Worm (Caenorhabditis elegans) whole organism, L1 larva: ENCODE data around the gene srab-10.

Experiments
- C16A3.4 ChIP-seq: fragments of 150-350 bp; optimal IDR thresholded peaks from 2 replicates; lab custom pipeline; 2014; ENCODE audit warnings: missing biosample characterization, missing genetic modification characterization
- C34B4.2 ChIP-seq: sonication (generic microtip); optimal IDR thresholded peaks from 2 replicates; lab custom pipeline; 2017; ENCODE audit warnings: mild to moderate bottlenecking, missing genetic modification characterization, missing compliant biosample characterization
- F16B12.6 ChIP-seq: fragments of 150-350 bp; optimal IDR thresholded peaks from 2 replicates; lab custom pipeline; 2014; ENCODE audit warnings: missing biosample characterization, missing genetic modification characterization
- aly-2 ChIP-seq: fragments of 150-350 bp; optimal IDR thresholded peaks from 2 replicates; lab custom pipeline; 2014; ENCODE audit warnings: missing biosample characterization, missing genetic modification characterization
- blmp-1 ChIP-seq: fragments of 150-350 bp; optimal IDR thresholded peaks from 2 replicates; lab custom pipeline; 2014; ENCODE audit warnings: missing biosample characterization, missing genetic modification characterization
- ceh-88 ChIP-seq: fragments of 200-800 bp; sonication (Bioruptor generic); IDR thresholded peaks from 2 replicates; pipeline ENCODE4 v1.3.6; 2022; ENCODE audit warnings: missing genetic modification characterization, missing compliant biosample characterization
- ceh-90 ChIP-seq: sonication (generic microtip); optimal IDR thresholded peaks from 2 replicates; lab custom pipeline; 2016; ENCODE audit warnings: missing genetic modification characterization, missing compliant biosample characterization
- dpl-1 ChIP-seq, 3 experiments: fragments of 150-350 bp in 2 of 3; sonication (generic microtip) in 1 of 3; optimal IDR thresholded peaks; 2 replicates each; lab custom pipeline; 2014 to 2017; ENCODE audit warnings: missing biosample characterization in 3 of 3, missing genetic modification characterization in 3 of 3, missing genetic modification reagents in 3 of 3
- efl-1 ChIP-seq, 4 experiments: fragments of 150-350 bp; optimal IDR thresholded peaks in 3 of 4; peaks in 1 of 4; 1 replicate in 1 of 4; 2 replicates in 3 of 4; lab custom pipeline; 2014; ENCODE audit warnings: missing biosample characterization in 2 of 4, missing genetic modification characterization in 2 of 4, missing genetic modification reagents in 2 of 4
- elt-2 ChIP-seq: sonication (generic microtip); optimal IDR thresholded peaks from 2 replicates; lab custom pipeline; 2016; ENCODE audit warnings: missing genetic modification characterization, mild to moderate bottlenecking, inconsistent platforms, missing compliant biosample characterization, missing genetic modification reagents
- elt-3 ChIP-seq, 6 experiments: fragments of 150-350 bp in 1 of 6; sonication (generic microtip); optimal IDR thresholded peaks; 2 replicates each; lab custom pipeline; 2017 to 2018; ENCODE audit warnings: missing biosample characterization in 6 of 6, missing genetic modification characterization in 6 of 6, inconsistent platforms in 1 of 6
- ets-5 ChIP-seq: fragments of 200-800 bp; sonication (Bioruptor generic); IDR thresholded peaks from 2 replicates; pipeline ENCODE4 v1.3.6; 2022; ENCODE audit warnings: missing genetic modification characterization, missing compliant biosample characterization
- fkh-10 ChIP-seq: sonication (generic microtip); optimal IDR thresholded peaks from 2 replicates; lab custom pipeline; 2017; ENCODE audit warnings: missing biosample characterization, missing genetic modification reagents, missing genetic modification characterization
- fkh-4 ChIP-seq: sonication (generic microtip); optimal IDR thresholded peaks from 2 replicates; lab custom pipeline; 2016; ENCODE audit warnings: missing compliant biosample characterization, missing genetic modification characterization, borderline replicate concordance
- fkh-8 ChIP-seq: sonication (generic microtip); optimal IDR thresholded peaks from 2 replicates; lab custom pipeline; 2016; ENCODE audit warnings: mild to moderate bottlenecking, missing genetic modification characterization, missing compliant biosample characterization
- fos-1 ChIP-seq: fragments of 150-350 bp; optimal IDR thresholded peaks from 2 replicates; lab custom pipeline; 2014; ENCODE audit warnings: missing biosample characterization, missing genetic modification characterization
- grh-1 ChIP-seq: fragments of 200-800 bp; sonication (Bioruptor generic); IDR thresholded peaks from 2 replicates; pipeline ENCODE4 v1.3.6; 2022; ENCODE audit warnings: missing genetic modification reagents, missing genetic modification characterization, missing compliant biosample characterization
- hlh-4 ChIP-seq: sonication (generic microtip); optimal IDR thresholded peaks from 2 replicates; lab custom pipeline; 2016; ENCODE audit warnings: mild to moderate bottlenecking, missing genetic modification characterization, missing compliant biosample characterization
- jun-1 ChIP-seq: fragments of 150-350 bp; optimal IDR thresholded peaks from 2 replicates; lab custom pipeline; 2014; ENCODE audit warnings: missing biosample characterization, missing genetic modification reagents, missing genetic modification characterization
- lin-14 ChIP-seq: fragments of 200-800 bp; sonication (Bioruptor generic); optimal IDR thresholded peaks from 2 replicates; lab custom pipeline; 2018; ENCODE audit warnings: mild to moderate bottlenecking, missing genetic modification characterization, moderate library complexity, missing compliant biosample characterization
- lin-35 ChIP-seq, 2 experiments: fragments of 150-350 bp; optimal IDR thresholded peaks; 2 replicates each; lab custom pipeline; 2014; ENCODE audit warnings: missing biosample characterization in 2 of 2, missing genetic modification characterization in 2 of 2, missing genetic modification reagents in 2 of 2
- mdl-1 ChIP-seq, 2 experiments: fragments of 150-350 bp; optimal IDR thresholded peaks; 2 replicates each; lab custom pipeline; 2014 to 2017; ENCODE audit warnings: missing biosample characterization in 2 of 2, missing genetic modification characterization in 2 of 2, inconsistent platforms in 1 of 2
- mep-1 ChIP-seq: fragments of 150-350 bp; optimal IDR thresholded peaks from 2 replicates; lab custom pipeline; 2014; ENCODE audit warnings: missing biosample characterization, missing genetic modification characterization
- nhr-20 ChIP-seq: sonication (generic microtip); optimal IDR thresholded peaks from 2 replicates; lab custom pipeline; 2016; ENCODE audit warnings: mild to moderate bottlenecking, missing genetic modification characterization, missing compliant biosample characterization
- nhr-28 ChIP-seq: fragments of 150-350 bp; optimal IDR thresholded peaks from 2 replicates; lab custom pipeline; 2014; ENCODE audit warnings: missing biosample characterization, missing genetic modification characterization
- nhr-76 ChIP-seq: sonication (generic microtip); optimal IDR thresholded peaks from 2 replicates; lab custom pipeline; 2017; ENCODE audit warnings: missing biosample characterization, missing genetic modification characterization
- nhr-90 ChIP-seq: sonication (generic microtip); optimal IDR thresholded peaks from 2 replicates; lab custom pipeline; 2016; ENCODE audit warnings: mild to moderate bottlenecking, missing genetic modification characterization, missing compliant biosample characterization; ENCODE audit not compliant: poor library complexity
- snpc-4 ChIP-seq: fragments of 150-350 bp; optimal IDR thresholded peaks from 2 replicates; lab custom pipeline; 2014; ENCODE audit warnings: missing biosample characterization, missing genetic modification characterization
- snu-23 ChIP-seq: sonication (generic microtip); optimal IDR thresholded peaks from 2 replicates; lab custom pipeline; 2016; ENCODE audit warnings: missing genetic modification characterization, missing compliant biosample characterization
- sox-4 ChIP-seq: sonication (generic microtip); optimal IDR thresholded peaks from 2 replicates; lab custom pipeline; 2016; ENCODE audit warnings: missing genetic modification characterization, missing compliant biosample characterization
- sup-37 ChIP-seq: fragments of 200-800 bp; sonication (Bioruptor generic); optimal IDR thresholded peaks from 2 replicates; lab custom pipeline; 2018; ENCODE audit warnings: mild to moderate bottlenecking, missing genetic modification characterization, missing compliant biosample characterization
- swsn-7 ChIP-seq: sonication (generic microtip); optimal IDR thresholded peaks from 2 replicates; lab custom pipeline; 2016; ENCODE audit warnings: missing genetic modification characterization, missing compliant biosample characterization
- unc-62 ChIP-seq: fragments of 150-350 bp; optimal IDR thresholded peaks from 2 replicates; lab custom pipeline; 2014; ENCODE audit warnings: missing biosample characterization, missing genetic modification reagents, missing genetic modification characterization
- unc-86 ChIP-seq: sonication (generic microtip); optimal IDR thresholded peaks from 2 replicates; lab custom pipeline; 2016; ENCODE audit warnings: missing genetic modification characterization, missing compliant biosample characterization
- unc-98 ChIP-seq: fragments of 200-800 bp; sonication (Bioruptor generic); IDR thresholded peaks from 2 replicates; pipeline ENCODE4 v1.3.6; 2022; ENCODE audit warnings: missing genetic modification characterization, missing compliant biosample characterization
- vab-15 ChIP-seq: sonication (generic microtip); optimal IDR thresholded peaks from 2 replicates; lab custom pipeline; 2017; ENCODE audit warnings: missing genotype, mild to moderate bottlenecking, missing genetic modification characterization, missing compliant biosample characterization
- xbp-1 ChIP-seq: sonication (generic microtip); optimal IDR thresholded peaks from 2 replicates; lab custom pipeline; 2016; ENCODE audit warnings: missing genetic modification characterization, missing compliant biosample characterization
- zag-1 ChIP-seq: fragments of 150-350 bp; optimal IDR thresholded peaks from 2 replicates; lab custom pipeline; 2014; ENCODE audit warnings: missing biosample characterization, missing genetic modification characterization

srab-10 gene

ce11 chrV:3113751-3114150 lies 30.6 kb downstream of the srab-10 start, which contains the start of gene Y73C8C.8:
Gene Y73C8C.8, minus strand, starts transcription at chrV:3113851.
- TF ChIP-seq vab-15 (tag; lab: Kevin White, UChicago) (no peak), zag-1 (tag; lab: Kevin White, UChicago) (no peak), efl-1 (optimal IDR thresholded peaks at IDR 0.05; lab: Kevin White, UChicago) (no peak), efl-1 (GFP tag; optimal IDR thresholded peaks at IDR 0.05 in 1 of 2; lab: Kevin White, UChicago) (no peak), swsn-7 (tag; lab: Kevin White, UChicago) (no peak), dpl-1 (GFP tag; optimal IDR thresholded peaks at IDR 0.05; lab: Kevin White, UChicago) (no peak), grh-1 (no peak), unc-86 (tag; lab: Kevin White, UChicago) (no peak), blmp-1 (no peak), jun-1 (tag; lab: Kevin White, UChicago) (no peak), xbp-1 (tag; lab: Kevin White, UChicago) (no peak), ceh-90 (no peak), mdl-1 (tag; optimal IDR thresholded peaks at IDR 0.05; lab: Kevin White, UChicago) (no peak)
- TF ChIP-seq, all 84 proteins: peak for 0

- no peak for TF ChIP-seq unc-98 (GFP tag; lab: Robert Waterston, UW)
- TF ChIP-seq fos-1 (tag; lab: Kevin White, UChicago): no peak
- TF ChIP-seq fkh-10 (GFP tag; lab: Kevin White, UChicago): no peak
- no peak for TF ChIP-seq aly-2 (tag; lab: Kevin White, UChicago)
- TF ChIP-seq ets-5 (GFP tag; lab: Robert Waterston, UW): no peak
- TF ChIP-seq sup-37: no peak
- TF ChIP-seq mep-1 (tag; lab: Kevin White, UChicago): no peak
- no peak for TF ChIP-seq hlh-4 (tag; lab: Kevin White, UChicago)
- TF ChIP-seq efl-1 (optimal IDR thresholded peaks at IDR 0.05; lab: Kevin White, UChicago): no peak
- TF ChIP-seq efl-1 (GFP tag; optimal IDR thresholded peaks at IDR 0.05 in 1 of 2; lab: Kevin White, UChicago): no peak
- TF ChIP-seq elt-3 (tag; optimal IDR thresholded peaks at IDR 0.05; lab: Kevin White, UChicago): no peak
- no peak for TF ChIP-seq nhr-28 (tag; lab: Kevin White, UChicago)
- TF ChIP-seq snu-23: no peak
- TF ChIP-seq vab-15 (tag; lab: Kevin White, UChicago): no peak
- no peak for TF ChIP-seq lin-14 (GFP tag; lab: Kevin White, UChicago)
- no peak for TF ChIP-seq nhr-90 (tag; lab: Kevin White, UChicago)
- no peak for TF ChIP-seq C34B4.2 (tag; lab: Kevin White, UChicago)
- no peak for TF ChIP-seq lin-35 (GFP tag; optimal IDR thresholded peaks at IDR 0.05; lab: Kevin White, UChicago)
- no peak for TF ChIP-seq nhr-20 (tag; lab: Kevin White, UChicago)
Observed at ce11 chrV:3112198-3112597, 32.2 kb downstream of the srab-10 start.

- TF ChIP-seq unc-86 (tag; lab: Kevin White, UChicago) (no peak), fkh-4 (tag; lab: Kevin White, UChicago) (no peak), unc-62 (GFP tag; lab: Kevin White, UChicago) (no peak), nhr-76 (tag; lab: Kevin White, UChicago) (no peak), fkh-8 (tag; lab: Kevin White, UChicago) (no peak), sox-4 (tag; lab: Kevin White, UChicago) (no peak), elt-2 (tag; lab: Kevin White, UChicago) (no peak), ceh-88 (GFP tag; lab: Robert Waterston, UW) (no peak), C16A3.4 (tag; lab: Kevin White, UChicago) (no peak)
Observed at ce11 chrV:3107450-3107849, 36.9 kb downstream of the srab-10 start, which contains the start of gene str-68. Gene str-68, minus strand, starts transcription at chrV:3107550.

ce11 chrV:3106785-3107184 lies 37.6 kb downstream of the srab-10 start:
- TF ChIP-seq lin-14 (GFP tag; lab: Kevin White, UChicago) (no peak), F16B12.6 (tag; lab: Kevin White, UChicago) (no peak), snpc-4 (tag; lab: Kevin White, UChicago) (peak; percentile 25)
